Fruit fly (Drosophila melanogaster): ENCODE measurements around the gene CG3408.

DNA sequence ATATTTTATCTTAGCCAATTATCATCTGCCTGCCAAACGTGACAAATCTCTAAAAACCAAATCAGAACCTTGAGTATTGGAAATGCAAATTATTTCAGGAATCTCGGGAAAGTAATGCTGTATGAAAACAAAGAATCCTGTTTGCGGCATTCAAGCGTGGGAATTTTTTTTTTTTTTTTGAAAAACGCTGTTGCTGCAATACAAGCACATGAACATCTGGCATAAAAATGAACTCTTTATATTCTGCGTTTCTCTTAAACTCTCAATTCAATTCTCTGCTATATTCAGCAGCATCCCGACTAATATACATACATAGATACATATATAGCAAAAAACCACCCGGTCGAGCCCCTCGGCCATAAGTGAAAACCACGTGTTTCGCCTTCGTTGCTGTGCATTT is 8.1 kb downstream of the CG3408 start:
- TF ChIP-seq CG12768 (GFP tag; optimal IDR thresholded peaks at IDR 0.05) = no peak
- TF ChIP-seq CG11617 (GFP tag; optimal IDR thresholded peaks at IDR 0.05) = no peak
- peak; percentile 67 for TF ChIP-seq kay (GFP tag; ENCODE audit: borderline replicate concordance)
- TF ChIP-seq CG1620 (GFP tag; optimal IDR thresholded peaks at IDR 0.05) = no peak
- no peak for TF ChIP-seq CG7101 (tag; optimal IDR thresholded peaks at IDR 0.05)
- TF ChIP-seq cic (GFP tag; optimal IDR thresholded peaks at IDR 0.05) = no peak
